Worm (Caenorhabditis elegans) whole organism, L3 larva: ENCODE data around the gene sru-35.

Experiments used
- R02D3.7 ChIP-seq: fragments of 150-350 bp; optimal IDR thresholded peaks from 2 replicates; lab custom pipeline; 2014; ENCODE audit warnings: missing biosample characterization, missing genetic modification characterization
- ZK546.5 ChIP-seq: sonication (generic microtip); optimal IDR thresholded peaks from 2 replicates; lab custom pipeline; 2017; ENCODE audit warnings: missing biosample characterization, missing genetic modification characterization
- aly-2 ChIP-seq: fragments of 150-350 bp; optimal IDR thresholded peaks from 2 replicates; lab custom pipeline; 2014; ENCODE audit warnings: missing biosample characterization, missing genetic modification characterization
- ama-1 ChIP-seq: fragments of 150-350 bp; optimal IDR thresholded peaks from 2 replicates; lab custom pipeline; 2018
- ceh-16 ChIP-seq: sonication (generic microtip); optimal IDR thresholded peaks from 2 replicates; lab custom pipeline; 2017; ENCODE audit warnings: missing biosample characterization, missing genetic modification characterization
- ceh-28 ChIP-seq: fragments of 150-350 bp; optimal IDR thresholded peaks from 2 replicates; lab custom pipeline; 2014; ENCODE audit warnings: missing biosample characterization, missing genetic modification reagents, missing genetic modification characterization
- ceh-82 ChIP-seq: fragments of 150-350 bp; optimal IDR thresholded peaks from 2 replicates; lab custom pipeline; 2014; ENCODE audit warnings: missing biosample characterization, missing genetic modification characterization
- ceh-9 ChIP-seq: sonication (generic microtip); optimal IDR thresholded peaks from 2 replicates; lab custom pipeline; 2018; ENCODE audit warnings: missing biosample characterization, missing genetic modification characterization
- daf-12 ChIP-seq: fragments of 150-350 bp; optimal IDR thresholded peaks from 2 replicates; lab custom pipeline; 2014; ENCODE audit warnings: missing biosample characterization, missing genetic modification reagents, missing genetic modification characterization
- egl-27 ChIP-seq: sonication (generic microtip); optimal IDR thresholded peaks from 4 replicates; lab custom pipeline; 2017; ENCODE audit warnings: missing biosample characterization, missing genetic modification reagents, missing genetic modification characterization
- egl-5 ChIP-seq: fragments of 150-350 bp; optimal IDR thresholded peaks from 2 replicates; lab custom pipeline; 2017; ENCODE audit warnings: missing biosample characterization, missing genetic modification reagents, missing genetic modification characterization, inconsistent platforms
- elt-1 ChIP-seq: fragments of 150-350 bp; optimal IDR thresholded peaks from 2 replicates; lab custom pipeline; 2014; ENCODE audit warnings: missing biosample characterization, missing genetic modification characterization
- elt-2 ChIP-seq: sonication (generic microtip); optimal IDR thresholded peaks from 2 replicates; lab custom pipeline; 2016; ENCODE audit warnings: missing genetic modification reagents, mild to moderate bottlenecking, missing genetic modification characterization, missing compliant biosample characterization
- elt-3 ChIP-seq, 3 experiments: fragments of 150-350 bp in 1 of 3; sonication (generic microtip) in 2 of 3; optimal IDR thresholded peaks; 2 replicates in 2 of 3; 4 replicates in 1 of 3; lab custom pipeline; 2014 to 2017; ENCODE audit warnings: missing biosample characterization in 3 of 3, missing genetic modification characterization in 3 of 3
- eor-1 ChIP-seq, 2 experiments: fragments of 150-350 bp; optimal IDR thresholded peaks; 2 replicates each; lab custom pipeline; 2014 to 2018; ENCODE audit warnings: missing biosample characterization in 2 of 2, missing genetic modification characterization in 2 of 2
- fkh-10 ChIP-seq: sonication (generic microtip); optimal IDR thresholded peaks from 2 replicates; lab custom pipeline; 2017; ENCODE audit warnings: missing biosample characterization, missing genetic modification reagents, missing genetic modification characterization
- fkh-2 ChIP-seq: fragments of 150-350 bp; optimal IDR thresholded peaks from 2 replicates; lab custom pipeline; 2014; ENCODE audit warnings: missing biosample characterization, missing genetic modification reagents, missing genetic modification characterization
- fos-1 ChIP-seq: fragments of 150-350 bp; optimal IDR thresholded peaks from 2 replicates; lab custom pipeline; 2014; ENCODE audit warnings: missing biosample characterization, missing genetic modification characterization
- hmg-11 ChIP-seq: sonication (generic microtip); optimal IDR thresholded peaks from 2 replicates; lab custom pipeline; 2016; ENCODE audit warnings: missing genetic modification characterization, missing compliant biosample characterization
- jun-1 ChIP-seq: fragments of 150-350 bp; optimal IDR thresholded peaks from 2 replicates; lab custom pipeline; 2014; ENCODE audit warnings: missing biosample characterization, missing genetic modification reagents, missing genetic modification characterization
- lin-15B ChIP-seq: fragments of 150-350 bp; optimal IDR thresholded peaks from 2 replicates; lab custom pipeline; 2014; ENCODE audit warnings: missing biosample characterization, missing genetic modification characterization
- lin-39 ChIP-seq: fragments of 150-350 bp; optimal IDR thresholded peaks from 2 replicates; lab custom pipeline; 2018; ENCODE audit warnings: missing biosample characterization, missing genetic modification reagents, missing genetic modification characterization
- lsy-12 ChIP-seq: sonication (generic microtip); optimal IDR thresholded peaks from 2 replicates; lab custom pipeline; 2016; ENCODE audit warnings: mild to moderate bottlenecking, missing genetic modification characterization, missing compliant biosample characterization
- mdl-1 ChIP-seq: fragments of 150-350 bp; optimal IDR thresholded peaks from 2 replicates; lab custom pipeline; 2014; ENCODE audit warnings: missing biosample characterization, missing genetic modification characterization
- mml-1 ChIP-seq: fragments of 150-350 bp; sonication (generic microtip); optimal IDR thresholded peaks from 3 replicates; lab custom pipeline; 2014; ENCODE audit warnings: missing biosample characterization, missing genetic modification characterization
- nfya-1 ChIP-seq: sonication (generic microtip); optimal IDR thresholded peaks from 2 replicates; lab custom pipeline; 2017; ENCODE audit warnings: missing genetic modification characterization, mild to moderate bottlenecking, missing compliant biosample characterization, antibody characterized with exemption, moderate library complexity; ENCODE audit not compliant: insufficient read depth
- nhr-12 ChIP-seq: fragments of 150-350 bp; optimal IDR thresholded peaks from 2 replicates; lab custom pipeline; 2014; ENCODE audit warnings: missing biosample characterization, missing genetic modification characterization
- nhr-23 ChIP-seq: fragments of 150-350 bp; optimal IDR thresholded peaks from 2 replicates; lab custom pipeline; 2014; ENCODE audit warnings: missing biosample characterization, missing genetic modification reagents, missing genetic modification characterization
- nhr-237 ChIP-seq: fragments of 150-350 bp; optimal IDR thresholded peaks from 2 replicates; lab custom pipeline; 2014; ENCODE audit warnings: missing biosample characterization, missing genetic modification characterization
- nhr-25 ChIP-seq: sonication (generic microtip); optimal IDR thresholded peaks from 2 replicates; lab custom pipeline; 2017; ENCODE audit warnings: missing biosample characterization, missing genetic modification characterization
- nhr-28 ChIP-seq: fragments of 150-350 bp; optimal IDR thresholded peaks from 2 replicates; lab custom pipeline; 2014; ENCODE audit warnings: missing biosample characterization, missing genetic modification characterization
- nhr-43 ChIP-seq: sonication (generic microtip); optimal IDR thresholded peaks from 2 replicates; lab custom pipeline; 2016; ENCODE audit warnings: mild to moderate bottlenecking, missing genetic modification characterization, missing compliant biosample characterization; ENCODE audit not compliant: poor library complexity, severe bottlenecking
- nhr-67 ChIP-seq: fragments of 150-350 bp; optimal IDR thresholded peaks from 2 replicates; lab custom pipeline; 2014; ENCODE audit warnings: missing biosample characterization, missing genetic modification characterization
- nhr-77 ChIP-seq: fragments of 150-350 bp; optimal IDR thresholded peaks from 2 replicates; lab custom pipeline; 2014; ENCODE audit warnings: missing biosample characterization, missing genetic modification characterization
- pha-4 ChIP-seq: fragments of 150-350 bp; optimal IDR thresholded peaks from 2 replicates; lab custom pipeline; 2014; ENCODE audit warnings: missing biosample characterization, missing genetic modification reagents, missing genetic modification characterization
- pqm-1 ChIP-seq: fragments of 150-350 bp; optimal IDR thresholded peaks from 2 replicates; lab custom pipeline; 2017; ENCODE audit warnings: missing biosample characterization, missing genetic modification characterization, inconsistent platforms
- skn-1 ChIP-seq: fragments of 150-350 bp; optimal IDR thresholded peaks from 2 replicates; lab custom pipeline; 2014; ENCODE audit warnings: missing biosample characterization, missing genetic modification characterization
- snpc-4 ChIP-seq: fragments of 150-350 bp; optimal IDR thresholded peaks from 2 replicates; lab custom pipeline; 2014; ENCODE audit warnings: missing biosample characterization, missing genetic modification characterization
- tbx-2 ChIP-seq: sonication (generic microtip); optimal IDR thresholded peaks from 2 replicates; lab custom pipeline; 2016; ENCODE audit warnings: mild to moderate bottlenecking, missing genetic modification characterization, missing compliant biosample characterization
- unc-39 ChIP-seq: sonication (generic microtip); optimal IDR thresholded peaks from 4 replicates; lab custom pipeline; 2017; ENCODE audit warnings: missing biosample characterization, missing genetic modification characterization
- unc-62 ChIP-seq: fragments of 150-350 bp; sonication (generic microtip); optimal IDR thresholded peaks from 4 replicates; lab custom pipeline; 2014; ENCODE audit warnings: missing biosample characterization, missing genetic modification reagents, missing genetic modification characterization
- zag-1 ChIP-seq: fragments of 150-350 bp; optimal IDR thresholded peaks from 2 replicates; lab custom pipeline; 2014; ENCODE audit warnings: missing biosample characterization, missing genetic modification characterization
- ztf-11 ChIP-seq: fragments of 150-350 bp; optimal IDR thresholded peaks from 2 replicates; lab custom pipeline; 2014; ENCODE audit warnings: missing biosample characterization, missing genetic modification characterization
- ztf-4 ChIP-seq: fragments of 150-350 bp; optimal IDR thresholded peaks from 2 replicates; lab custom pipeline; 2014; ENCODE audit warnings: missing biosample characterization, missing genetic modification characterization

sru-35 gene

ce11 chrIV:8790144-8790543, at the start of gene sru-35:
sru-35 (minus strand) TSS chrIV:8790244.
- TF ChIP-seq ama-1 (no peak), nhr-25 (no peak), skn-1 (no peak), elt-2 (tag; lab: Kevin White, UChicago) (no peak), lin-15B (tag; lab: Kevin White, UChicago) (no peak)

ce11 chrIV:8830591-8830990, 40.5 kb upstream of the sru-35 start, which contains the start of gene T28C6.8:
T28C6.8 (minus strand) TSS chrIV:8830727.
- TF ChIP-seq R02D3.7 (peak; percentile 7), nhr-25 (peak; percentile 66), lin-15B (tag; lab: Kevin White, UChicago) (peak; percentile 1), nhr-77 (tag; lab: Kevin White, UChicago) (no peak), nhr-23 (tag; lab: Kevin White, UChicago) (peak; percentile 21), pqm-1 (tag; lab: Kevin White, UChicago) (peak; percentile 88), elt-2 (tag; lab: Kevin White, UChicago) (peak; percentile 45), nhr-67 (tag; lab: Kevin White, UChicago) (no peak), pha-4 (tag; lab: Kevin White, UChicago) (peak; percentile 89), hmg-11 (tag; lab: Kevin White, UChicago) (no peak), ceh-28 (tag; lab: Kevin White, UChicago) (peak; percentile 38), snpc-4 (tag; lab: Kevin White, UChicago) (no peak), mml-1 (tag; lab: Kevin White, UChicago) (no peak), fkh-10 (GFP tag; lab: Kevin White, UChicago) (no peak), unc-62 (GFP tag; lab: Kevin White, UChicago) (no peak)

- TF ChIP-seq elt-3 (tag; optimal IDR thresholded peaks at IDR 0.05; lab: Kevin White, UChicago) (no peak), ztf-11 (tag; lab: Kevin White, UChicago) (no peak), aly-2 (tag; lab: Kevin White, UChicago) (no peak), nhr-12 (tag; lab: Kevin White, UChicago) (no peak), nfya-1 (tag; lab: Kevin White, UChicago) (no peak), pha-4 (tag; lab: Kevin White, UChicago) (no peak)
- TF ChIP-seq, all 47 proteins: peak for 0
These were observed 37.5 kb upstream of the sru-35 start, which contains the start of gene T28C6.7 for ce11 chrIV:8827500-8827899. T28C6.7 (plus strand) TSS chrIV:8827800.

- no peak for TF ChIP-seq ama-1
- TF ChIP-seq nhr-67 (tag; lab: Kevin White, UChicago) = no peak
- TF ChIP-seq lin-15B (tag; lab: Kevin White, UChicago) = peak; percentile 19
- TF ChIP-seq skn-1 = no peak
- TF ChIP-seq eor-1 (tag; optimal IDR thresholded peaks at IDR 0.05; lab: Kevin White, UChicago) = no peak
- TF ChIP-seq unc-62 (GFP tag; lab: Kevin White, UChicago) = no peak
- TF ChIP-seq pqm-1 (tag; lab: Kevin White, UChicago) = no peak
- no peak for TF ChIP-seq ztf-4 (tag; lab: Kevin White, UChicago)
- TF ChIP-seq jun-1 (tag; lab: Kevin White, UChicago) = peak; percentile 7
- TF ChIP-seq aly-2 (tag; lab: Kevin White, UChicago) = no peak
- no peak for TF ChIP-seq egl-5 (tag; lab: Kevin White, UChicago)
- TF ChIP-seq ceh-9 (tag; lab: Kevin White, UChicago) = no peak
- TF ChIP-seq mml-1 (tag; lab: Kevin White, UChicago) = no peak
- no peak for TF ChIP-seq mdl-1 (tag; lab: Kevin White, UChicago)
- no peak for TF ChIP-seq fkh-10 (GFP tag; lab: Kevin White, UChicago)
- TF ChIP-seq nhr-28 = no peak
- TF ChIP-seq daf-12 (tag; lab: Kevin White, UChicago) = no peak
- TF ChIP-seq pha-4 (tag; lab: Kevin White, UChicago) = peak; percentile 9
- TF ChIP-seq unc-39 (tag; lab: Kevin White, UChicago) = no peak
- TF ChIP-seq nhr-77 (tag; lab: Kevin White, UChicago) = no peak
- no peak for TF ChIP-seq tbx-2
- TF ChIP-seq elt-2 (tag; lab: Kevin White, UChicago) = no peak
- peak; percentile 65 for TF ChIP-seq hmg-11 (tag; lab: Kevin White, UChicago)
- TF ChIP-seq nhr-43 (tag; lab: Kevin White, UChicago) = no peak
- TF ChIP-seq fkh-2 (tag; lab: Kevin White, UChicago) = no peak
- TF ChIP-seq elt-1 (tag; lab: Kevin White, UChicago) = no peak
- TF ChIP-seq R02D3.7 = no peak
- no peak for TF ChIP-seq zag-1
- no peak for TF ChIP-seq ZK546.5
- TF ChIP-seq ztf-11 (tag; lab: Kevin White, UChicago) = no peak
- no peak for TF ChIP-seq fos-1 (tag; lab: Kevin White, UChicago)
- peak; percentile 3 for TF ChIP-seq nhr-25
- TF ChIP-seq lin-39 (tag; lab: Kevin White, UChicago) = no peak
- TF ChIP-seq lsy-12 (tag; lab: Kevin White, UChicago) = no peak
- TF ChIP-seq egl-27 (tag; lab: Kevin White, UChicago) = no peak
- TF ChIP-seq nhr-23 (tag; lab: Kevin White, UChicago) = no peak
- TF ChIP-seq elt-3 (tag; optimal IDR thresholded peaks at IDR 0.05; lab: Kevin White, UChicago) = no peak
- peak; percentile 22 for TF ChIP-seq ceh-28 (tag; lab: Kevin White, UChicago)
- peak; percentile 37 for TF ChIP-seq nfya-1 (tag; lab: Kevin White, UChicago)
- no peak for TF ChIP-seq nhr-237
- TF ChIP-seq ceh-16 = no peak
- TF ChIP-seq ceh-82 (tag; lab: Kevin White, UChicago) = no peak
These were observed 36.6 kb upstream of the sru-35 start for ce11 chrIV:8826606-8827000.
